Worm (Caenorhabditis elegans) whole organism, late embryonic: ENCODE data around the gene ncx-8.

ENCODE experiments used
- F13H6.1 ChIP-seq: sonication (generic microtip); optimal IDR thresholded peaks from 2 replicates; lab custom pipeline; 2016; ENCODE audit warnings: missing genetic modification characterization, missing compliant biosample characterization
- ceh-14 ChIP-seq: sonication (generic microtip); optimal IDR thresholded peaks from 2 replicates; lab custom pipeline; 2016; ENCODE audit warnings: missing genotype, missing genetic modification characterization, missing compliant biosample characterization
- ceh-2 ChIP-seq: sonication (generic microtip); optimal IDR thresholded peaks from 2 replicates; lab custom pipeline; 2016; ENCODE audit warnings: missing genotype, missing genetic modification characterization, missing compliant biosample characterization
- ceh-48 ChIP-seq: sonication (generic microtip); optimal IDR thresholded peaks from 2 replicates; lab custom pipeline; 2016; ENCODE audit warnings: missing genetic modification characterization, inconsistent platforms, missing compliant biosample characterization
- fkh-10 ChIP-seq: fragments of 150-350 bp; optimal IDR thresholded peaks from 2 replicates; lab custom pipeline; 2014; ENCODE audit warnings: missing biosample characterization, missing genetic modification reagents, missing genetic modification characterization
- nhr-11 ChIP-seq: fragments of 150-350 bp; optimal IDR thresholded peaks from 2 replicates; lab custom pipeline; 2014; ENCODE audit warnings: missing biosample characterization, missing genetic modification characterization
- pag-3 ChIP-seq: sonication (generic microtip); optimal IDR thresholded peaks from 2 replicates; lab custom pipeline; 2016; ENCODE audit warnings: missing compliant biosample characterization, missing genetic modification characterization, borderline replicate concordance
- pha-4 ChIP-seq: fragments of 150-350 bp; optimal IDR thresholded peaks from 2 replicates; lab custom pipeline; 2018; ENCODE audit warnings: missing biosample characterization, missing genetic modification reagents, missing genetic modification characterization
- ttx-3 ChIP-seq: sonication (generic microtip); optimal IDR thresholded peaks from 2 replicates; lab custom pipeline; 2016; ENCODE audit warnings: missing genetic modification reagents, missing genetic modification characterization, missing compliant biosample characterization

- TF ChIP-seq pha-4 (tag; lab: Kevin White, UChicago) (no peak), pag-3 (tag; lab: Kevin White, UChicago) (no peak), nhr-11 (tag; lab: Kevin White, UChicago) (no peak), ttx-3 (tag; lab: Kevin White, UChicago) (no peak), ceh-2 (tag; lab: Kevin White, UChicago) (no peak), ceh-14 (tag; lab: Kevin White, UChicago) (no peak), F13H6.1 (tag; lab: Kevin White, UChicago) (no peak), fkh-10 (GFP tag; lab: Kevin White, UChicago) (no peak), ceh-48 (tag; lab: Kevin White, UChicago) (no peak)
Measured at ce11 chrV:4967238-4967637, 19.8 kb downstream of the ncx-8 start.
